Worm (Caenorhabditis elegans) whole organism, L1 larva: ENCODE measurements around the gene K10D2.8.

Source experiments
- F16B12.6 ChIP-seq: fragments of 150-350 bp; optimal IDR thresholded peaks from 2 replicates; lab custom pipeline; 2014; ENCODE audit warnings: missing biosample characterization, missing genetic modification characterization
- Y116A8C.19 ChIP-seq: sonication (generic microtip); optimal IDR thresholded peaks from 2 replicates; lab custom pipeline; 2016; ENCODE audit warnings: missing compliant biosample characterization, missing genetic modification characterization, borderline replicate concordance
- aha-1 ChIP-seq: fragments of 150-350 bp; optimal IDR thresholded peaks from 2 replicates; lab custom pipeline; 2014; ENCODE audit warnings: missing biosample characterization, missing genetic modification characterization
- alr-1 ChIP-seq: fragments of 200-800 bp; sonication (Bioruptor generic); optimal IDR thresholded peaks from 2 replicates; lab custom pipeline; 2018; ENCODE audit warnings: borderline replicate concordance, mild to moderate bottlenecking, missing genetic modification characterization, missing compliant biosample characterization
- aly-2 ChIP-seq: fragments of 150-350 bp; optimal IDR thresholded peaks from 2 replicates; lab custom pipeline; 2014; ENCODE audit warnings: missing biosample characterization, missing genetic modification characterization
- ama-1 ChIP-seq: fragments of 150-350 bp; optimal IDR thresholded peaks from 2 replicates; lab custom pipeline; 2014
- blmp-1 ChIP-seq: fragments of 150-350 bp; optimal IDR thresholded peaks from 2 replicates; lab custom pipeline; 2014; ENCODE audit warnings: missing biosample characterization, missing genetic modification characterization
- ceh-63 ChIP-seq: fragments of 200-800 bp; sonication (Bioruptor generic); optimal IDR thresholded peaks from 2 replicates; lab custom pipeline; 2018; ENCODE audit warnings: mild to moderate bottlenecking, missing genetic modification characterization, missing compliant biosample characterization
- ceh-8 ChIP-seq: fragments of 200-800 bp; sonication (Bioruptor generic); optimal IDR thresholded peaks from 2 replicates; lab custom pipeline; 2018; ENCODE audit warnings: mild to moderate bottlenecking, missing genetic modification characterization, moderate library complexity, missing compliant biosample characterization
- ceh-82 ChIP-seq, 3 experiments: fragments of 150-350 bp in 1 of 3; sonication (generic microtip) in 2 of 3; optimal IDR thresholded peaks; 2 replicates each; lab custom pipeline; 2014 to 2017; ENCODE audit warnings: missing biosample characterization in 3 of 3, missing genetic modification characterization in 3 of 3
- dsc-1 ChIP-seq: sonication (generic microtip); optimal IDR thresholded peaks from 2 replicates; lab custom pipeline; 2016; ENCODE audit warnings: mild to moderate bottlenecking, missing genetic modification characterization, missing compliant biosample characterization
- efl-1 ChIP-seq, 4 experiments: fragments of 150-350 bp; optimal IDR thresholded peaks in 3 of 4; peaks in 1 of 4; 1 replicate in 1 of 4; 2 replicates in 3 of 4; lab custom pipeline; 2014; ENCODE audit warnings: missing biosample characterization in 2 of 4, missing genetic modification characterization in 2 of 4, missing genetic modification reagents in 2 of 4
- egl-13 ChIP-seq: sonication (generic microtip); optimal IDR thresholded peaks from 2 replicates; lab custom pipeline; 2016; ENCODE audit warnings: missing genotype, missing genetic modification reagents, missing genetic modification characterization, missing compliant biosample characterization
- elt-3 ChIP-seq, 6 experiments: fragments of 150-350 bp in 1 of 6; sonication (generic microtip); optimal IDR thresholded peaks; 2 replicates each; lab custom pipeline; 2017 to 2018; ENCODE audit warnings: missing biosample characterization in 6 of 6, missing genetic modification characterization in 6 of 6, inconsistent platforms in 1 of 6
- ets-5 ChIP-seq: fragments of 200-800 bp; sonication (Bioruptor generic); IDR thresholded peaks from 2 replicates; pipeline ENCODE4 v1.3.6; 2022; ENCODE audit warnings: missing genetic modification characterization, missing compliant biosample characterization
- fkh-10 ChIP-seq: sonication (generic microtip); optimal IDR thresholded peaks from 2 replicates; lab custom pipeline; 2017; ENCODE audit warnings: missing biosample characterization, missing genetic modification reagents, missing genetic modification characterization
- hpl-2 ChIP-seq: fragments of 150-350 bp; optimal IDR thresholded peaks from 2 replicates; lab custom pipeline; 2014; ENCODE audit warnings: missing biosample characterization, missing genetic modification reagents, missing genetic modification characterization
- irx-1 ChIP-seq: sonication (generic microtip); optimal IDR thresholded peaks from 2 replicates; lab custom pipeline; 2016; ENCODE audit warnings: missing genetic modification characterization, missing compliant biosample characterization
- isw-1 ChIP-seq: fragments of 200-800 bp; sonication (Bioruptor generic); IDR thresholded peaks from 2 replicates; pipeline ENCODE4 v1.3.6; 2022; ENCODE audit warnings: missing genetic modification characterization, missing compliant biosample characterization
- jun-1 ChIP-seq: fragments of 150-350 bp; optimal IDR thresholded peaks from 2 replicates; lab custom pipeline; 2014; ENCODE audit warnings: missing biosample characterization, missing genetic modification reagents, missing genetic modification characterization
- lin-13 ChIP-seq: fragments of 150-350 bp; optimal IDR thresholded peaks from 2 replicates; lab custom pipeline; 2014; ENCODE audit warnings: missing biosample characterization, missing genetic modification reagents, missing genetic modification characterization
- lin-14 ChIP-seq: fragments of 200-800 bp; sonication (Bioruptor generic); optimal IDR thresholded peaks from 2 replicates; lab custom pipeline; 2018; ENCODE audit warnings: mild to moderate bottlenecking, missing genetic modification characterization, moderate library complexity, missing compliant biosample characterization
- lin-35 ChIP-seq, 2 experiments: fragments of 150-350 bp; optimal IDR thresholded peaks; 2 replicates each; lab custom pipeline; 2014; ENCODE audit warnings: missing biosample characterization in 2 of 2, missing genetic modification characterization in 2 of 2, missing genetic modification reagents in 2 of 2
- lin-39 ChIP-seq: fragments of 150-350 bp; optimal IDR thresholded peaks from 2 replicates; lab custom pipeline; 2014; ENCODE audit warnings: missing biosample characterization, missing genetic modification reagents, missing genetic modification characterization
- lir-3 ChIP-seq: sonication (generic microtip); optimal IDR thresholded peaks from 2 replicates; lab custom pipeline; 2016; ENCODE audit warnings: mild to moderate bottlenecking, missing genetic modification characterization, moderate library complexity, missing compliant biosample characterization; ENCODE audit not compliant: poor library complexity
- lsy-2 ChIP-seq, 2 experiments: fragments of 150-350 bp; optimal IDR thresholded peaks; 2 replicates each; lab custom pipeline; 2014; ENCODE audit warnings: missing biosample characterization in 2 of 2, missing genetic modification characterization in 2 of 2
- mab-9 ChIP-seq: fragments of 200-800 bp; sonication (Bioruptor generic); IDR thresholded peaks from 2 replicates; pipeline ENCODE4 v1.3.6; 2022; ENCODE audit warnings: missing genetic modification reagents, missing genetic modification characterization, missing compliant biosample characterization
- mdl-1 ChIP-seq, 2 experiments: fragments of 150-350 bp; optimal IDR thresholded peaks; 2 replicates each; lab custom pipeline; 2014 to 2017; ENCODE audit warnings: missing biosample characterization in 2 of 2, missing genetic modification characterization in 2 of 2, inconsistent platforms in 1 of 2
- nhr-11 ChIP-seq: fragments of 150-350 bp; optimal IDR thresholded peaks from 2 replicates; lab custom pipeline; 2014; ENCODE audit warnings: missing biosample characterization, missing genetic modification characterization
- nhr-12 ChIP-seq: sonication (generic microtip); optimal IDR thresholded peaks from 2 replicates; lab custom pipeline; 2017; ENCODE audit warnings: missing biosample characterization, missing genetic modification characterization
- nhr-20 ChIP-seq: sonication (generic microtip); optimal IDR thresholded peaks from 2 replicates; lab custom pipeline; 2016; ENCODE audit warnings: mild to moderate bottlenecking, missing genetic modification characterization, missing compliant biosample characterization
- nhr-28 ChIP-seq: fragments of 150-350 bp; optimal IDR thresholded peaks from 2 replicates; lab custom pipeline; 2014; ENCODE audit warnings: missing biosample characterization, missing genetic modification characterization
- nhr-71 ChIP-seq: sonication (generic microtip); optimal IDR thresholded peaks from 2 replicates; lab custom pipeline; 2016; ENCODE audit warnings: mild to moderate bottlenecking, missing genetic modification characterization, moderate library complexity, missing compliant biosample characterization
- nhr-85 ChIP-seq: sonication (generic microtip); peaks from one replicate; lab custom pipeline; 2016; ENCODE audit warnings: missing genetic modification characterization, inconsistent platforms, missing compliant biosample characterization
- nhr-90 ChIP-seq: sonication (generic microtip); optimal IDR thresholded peaks from 2 replicates; lab custom pipeline; 2016; ENCODE audit warnings: mild to moderate bottlenecking, missing genetic modification characterization, missing compliant biosample characterization; ENCODE audit not compliant: poor library complexity
- pag-3 ChIP-seq: sonication (generic microtip); optimal IDR thresholded peaks from 2 replicates; lab custom pipeline; 2017; ENCODE audit warnings: missing genetic modification characterization, mild to moderate bottlenecking, missing compliant biosample characterization, antibody characterized with exemption, borderline replicate concordance; ENCODE audit not compliant: insufficient read depth
- pqm-1 ChIP-seq: sonication (generic microtip); optimal IDR thresholded peaks from 3 replicates; lab custom pipeline; 2017; ENCODE audit warnings: missing biosample characterization, missing genetic modification characterization
- snpc-4 ChIP-seq: fragments of 150-350 bp; optimal IDR thresholded peaks from 2 replicates; lab custom pipeline; 2014; ENCODE audit warnings: missing biosample characterization, missing genetic modification characterization
- snu-23 ChIP-seq: sonication (generic microtip); optimal IDR thresholded peaks from 2 replicates; lab custom pipeline; 2016; ENCODE audit warnings: missing genetic modification characterization, missing compliant biosample characterization
- sptf-1 ChIP-seq: fragments of 150-350 bp; optimal IDR thresholded peaks from 2 replicates; lab custom pipeline; 2014; ENCODE audit warnings: missing biosample characterization, missing genetic modification characterization
- swsn-7 ChIP-seq: sonication (generic microtip); optimal IDR thresholded peaks from 2 replicates; lab custom pipeline; 2016; ENCODE audit warnings: missing genetic modification characterization, missing compliant biosample characterization
- tbx-2 ChIP-seq: sonication (generic microtip); optimal IDR thresholded peaks from 2 replicates; lab custom pipeline; 2016; ENCODE audit warnings: missing genetic modification characterization, missing compliant biosample characterization
- tlp-1 ChIP-seq: fragments of 150-350 bp; optimal IDR thresholded peaks from 2 replicates; lab custom pipeline; 2014; ENCODE audit warnings: missing biosample characterization, missing genetic modification characterization
- unc-130 ChIP-seq: fragments of 150-350 bp; optimal IDR thresholded peaks from 2 replicates; lab custom pipeline; 2017; ENCODE audit warnings: missing biosample characterization, missing genetic modification characterization, inconsistent platforms
- unc-30 ChIP-seq: sonication (generic microtip); optimal IDR thresholded peaks from 2 replicates; lab custom pipeline; 2017; ENCODE audit warnings: missing biosample characterization, missing genetic modification characterization
- unc-62 ChIP-seq: fragments of 150-350 bp; optimal IDR thresholded peaks from 2 replicates; lab custom pipeline; 2014; ENCODE audit warnings: missing biosample characterization, missing genetic modification reagents, missing genetic modification characterization
- unc-98 ChIP-seq: fragments of 200-800 bp; sonication (Bioruptor generic); IDR thresholded peaks from 2 replicates; pipeline ENCODE4 v1.3.6; 2022; ENCODE audit warnings: missing genetic modification characterization, missing compliant biosample characterization
- zag-1 ChIP-seq: fragments of 150-350 bp; optimal IDR thresholded peaks from 2 replicates; lab custom pipeline; 2014; ENCODE audit warnings: missing biosample characterization, missing genetic modification characterization
- zip-4 ChIP-seq: fragments of 200-800 bp; sonication (Bioruptor generic); optimal IDR thresholded peaks from 2 replicates; lab custom pipeline; 2018; ENCODE audit warnings: mild to moderate bottlenecking, missing genetic modification characterization, moderate library complexity, missing compliant biosample characterization
- ztf-4 ChIP-seq: fragments of 150-350 bp; optimal IDR thresholded peaks from 2 replicates; lab custom pipeline; 2014; ENCODE audit warnings: missing biosample characterization, missing genetic modification characterization

The K10D2.8 gene

DNA sequence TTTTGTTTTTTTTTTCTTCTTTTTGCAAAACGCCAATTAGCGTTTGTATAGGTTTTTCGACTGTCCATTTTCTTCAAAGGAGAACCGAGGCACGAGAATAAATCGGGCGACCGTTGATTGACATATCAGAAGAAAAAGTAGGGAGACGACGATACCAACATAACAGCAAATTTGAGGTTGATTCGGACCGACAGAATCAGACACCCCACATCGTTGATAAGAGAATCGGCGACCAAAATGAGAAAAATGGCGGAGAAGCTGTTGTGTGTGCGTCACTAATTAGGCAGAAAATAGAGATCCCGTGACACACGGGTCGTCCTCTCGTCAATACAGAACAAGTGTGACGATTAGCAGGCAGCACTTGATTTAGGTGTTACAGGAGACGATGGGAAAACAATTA lies 46.6 kb upstream of the K10D2.8 start:
- TF ChIP-seq unc-30 (no peak), lin-35 (GFP tag; optimal IDR thresholded peaks at IDR 0.05; lab: Kevin White, UChicago) (peak in 1 of 2 experiments; percentile 30), blmp-1 (peak; percentile 17), ets-5 (GFP tag; lab: Robert Waterston, UW) (no peak), efl-1 (optimal IDR thresholded peaks at IDR 0.05; lab: Kevin White, UChicago) (no peak), efl-1 (GFP tag; optimal IDR thresholded peaks at IDR 0.05 in 1 of 2; lab: Kevin White, UChicago) (peak in 1 of 2 experiments; percentile 53), elt-3 (tag; optimal IDR thresholded peaks at IDR 0.05; lab: Kevin White, UChicago) (peak in 1 of 6 experiments; percentile 28), unc-98 (GFP tag; lab: Robert Waterston, UW) (no peak), unc-62 (GFP tag; lab: Kevin White, UChicago) (no peak), aha-1 (tag; lab: Kevin White, UChicago) (no peak), dsc-1 (tag; lab: Kevin White, UChicago) (no peak), nhr-85 (tag; lab: Kevin White, UChicago) (peak; percentile 85), ama-1 (lab: Kevin White, UChicago) (no peak), ztf-4 (tag; lab: Kevin White, UChicago) (no peak), nhr-20 (peak; percentile 53), nhr-12 (tag; lab: Kevin White, UChicago) (no peak), aly-2 (tag; lab: Kevin White, UChicago) (no peak), mdl-1 (tag; optimal IDR thresholded peaks at IDR 0.05; lab: Kevin White, UChicago) (peak in 1 of 2 experiments; percentile 26), ceh-63 (GFP tag; lab: Kevin White, UChicago) (no peak), nhr-90 (peak; percentile 11), swsn-7 (tag; lab: Kevin White, UChicago) (no peak), F16B12.6 (tag; lab: Kevin White, UChicago) (no peak), tbx-2 (tag; lab: Kevin White, UChicago) (peak; percentile 97), lin-14 (GFP tag; lab: Kevin White, UChicago) (peak; percentile 37), unc-130 (peak; percentile 63), snu-23 (GFP tag; lab: Kevin White, UChicago) (peak; percentile 8), hpl-2 (GFP tag; lab: Kevin White, UChicago) (no peak), irx-1 (tag; lab: Kevin White, UChicago) (no peak), nhr-71 (tag; lab: Kevin White, UChicago) (peak; percentile 47), lir-3 (tag; lab: Kevin White, UChicago) (no peak), lin-13 (no peak)

DNA sequence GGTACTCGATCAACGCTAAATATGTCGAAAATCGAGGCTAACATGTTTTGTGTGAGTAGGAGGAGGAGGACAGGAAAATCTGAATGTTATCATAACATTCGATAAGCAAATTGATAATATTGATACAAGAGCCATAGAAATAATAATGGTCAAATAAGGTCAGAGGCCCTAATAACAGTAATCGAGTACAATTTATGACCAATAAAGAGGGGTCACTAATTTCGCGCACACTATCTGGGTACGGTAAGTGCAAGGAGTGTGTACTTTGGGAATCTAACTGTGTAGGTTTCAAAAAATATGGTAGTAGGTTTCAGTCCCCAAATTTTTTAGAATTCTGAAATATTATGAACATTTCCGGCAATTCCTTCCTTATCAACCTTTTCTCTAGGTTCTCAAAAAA lies 45.0 kb upstream of the K10D2.8 start:
- no peak for TF ChIP-seq Y116A8C.19 (tag; lab: Kevin White, UChicago)

DNA sequence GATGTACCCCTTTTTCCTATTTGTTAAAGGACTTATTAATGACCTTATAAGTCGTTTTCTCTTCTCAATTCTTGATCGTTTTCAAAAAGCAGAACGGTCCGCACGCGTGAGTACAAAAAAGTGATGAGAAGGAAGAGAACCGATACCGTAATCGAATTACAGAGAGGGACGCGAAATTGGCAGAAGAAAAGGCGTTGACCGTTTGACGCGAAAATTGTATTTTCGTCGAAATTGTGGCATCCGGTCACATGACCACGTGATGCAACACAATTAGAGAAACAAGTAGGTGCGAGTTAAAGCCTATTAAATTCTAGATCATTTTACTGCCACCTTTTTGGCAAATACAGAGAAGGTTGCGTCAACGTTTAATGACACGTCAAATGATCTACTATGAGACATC lies 44.4 kb upstream of the K10D2.8 start:
- no peak for TF ChIP-seq nhr-11 (tag; lab: Kevin White, UChicago)
- no peak for TF ChIP-seq ceh-8 (GFP tag; lab: Kevin White, UChicago)
- TF ChIP-seq lin-39 (tag; lab: Kevin White, UChicago): no peak
- TF ChIP-seq nhr-20: peak; percentile 4
- no peak for TF ChIP-seq isw-1 (GFP tag; lab: Robert Waterston, UW)
- no peak for TF ChIP-seq fkh-10 (GFP tag; lab: Kevin White, UChicago)
- TF ChIP-seq zag-1 (tag; lab: Kevin White, UChicago): no peak
- TF ChIP-seq nhr-28 (tag; lab: Kevin White, UChicago): no peak
- no peak for TF ChIP-seq lsy-2 (tag; optimal IDR thresholded peaks at IDR 0.05; lab: Kevin White, UChicago)
- no peak for TF ChIP-seq aha-1 (tag; lab: Kevin White, UChicago)
- peak; percentile 89 for TF ChIP-seq tbx-2 (tag; lab: Kevin White, UChicago)
- TF ChIP-seq aly-2 (tag; lab: Kevin White, UChicago): no peak
- TF ChIP-seq alr-1: no peak
- peak; percentile 25 for TF ChIP-seq lin-14 (GFP tag; lab: Kevin White, UChicago)
- TF ChIP-seq pqm-1 (tag; lab: Kevin White, UChicago): no peak
- TF ChIP-seq jun-1 (tag; lab: Kevin White, UChicago): no peak
- TF ChIP-seq efl-1 (optimal IDR thresholded peaks at IDR 0.05; lab: Kevin White, UChicago): no peak
- peak in 1 of 2 experiments; percentile 36 for TF ChIP-seq efl-1 (GFP tag; optimal IDR thresholded peaks at IDR 0.05 in 1 of 2; lab: Kevin White, UChicago)
- no peak for TF ChIP-seq nhr-90
- no peak for TF ChIP-seq egl-13 (tag; lab: Kevin White, UChicago)
- TF ChIP-seq tlp-1: no peak
- TF ChIP-seq sptf-1: no peak
- no peak for TF ChIP-seq ceh-82 (tag; optimal IDR thresholded peaks at IDR 0.05; lab: Kevin White, UChicago)
- no peak for TF ChIP-seq zip-4 (GFP tag; lab: Kevin White, UChicago)
- TF ChIP-seq snpc-4: no peak
- no peak for TF ChIP-seq mab-9 (GFP tag; lab: Robert Waterston, UW)
- no peak for TF ChIP-seq pag-3 (tag; lab: Kevin White, UChicago)
